Worm (Caenorhabditis elegans) whole organism, early embryonic: ENCODE measurements around the gene lin-45.

Experiments used
- B0310.2 ChIP-seq: sonication (generic microtip); optimal IDR thresholded peaks from 2 replicates; lab custom pipeline; 2016; ENCODE audit warnings: mild to moderate bottlenecking, missing genetic modification characterization, missing compliant biosample characterization
- F13C5.2 ChIP-seq: sonication (generic microtip); optimal IDR thresholded peaks from 2 replicates; lab custom pipeline; 2017; ENCODE audit warnings: mild to moderate bottlenecking, missing genetic modification characterization, inconsistent platforms, missing compliant biosample characterization
- aly-1 ChIP-seq: sonication (generic microtip); optimal IDR thresholded peaks from 2 replicates; lab custom pipeline; 2016; ENCODE audit warnings: missing genetic modification characterization, missing compliant biosample characterization
- ama-1 ChIP-seq: fragments of 150-350 bp; optimal IDR thresholded peaks from 2 replicates; lab custom pipeline; 2014
- ceh-13 ChIP-seq: fragments of 200-800 bp; sonication (Bioruptor generic); optimal IDR thresholded peaks from 2 replicates; lab custom pipeline; 2018; ENCODE audit warnings: mild to moderate bottlenecking, missing genetic modification characterization, missing compliant biosample characterization
- ceh-36 ChIP-seq: sonication (generic microtip); optimal IDR thresholded peaks from 2 replicates; lab custom pipeline; 2016; ENCODE audit warnings: missing genetic modification characterization, inconsistent platforms, missing compliant biosample characterization
- ets-7 ChIP-seq: sonication (generic microtip); optimal IDR thresholded peaks from 2 replicates; lab custom pipeline; 2016; ENCODE audit warnings: missing genotype, missing genetic modification characterization, missing compliant biosample characterization
- flt-1 ChIP-seq: fragments of 200-800 bp; sonication (Bioruptor generic); IDR thresholded peaks from 2 replicates; pipeline ENCODE4 v1.3.6; 2022; ENCODE audit warnings: missing genetic modification characterization, missing compliant biosample characterization
- hmbx-1 ChIP-seq: sonication (generic microtip); optimal IDR thresholded peaks from 2 replicates; lab custom pipeline; 2016; ENCODE audit warnings: mild to moderate bottlenecking, missing genetic modification characterization, missing compliant biosample characterization
- hmg-4 ChIP-seq: fragments of 200-800 bp; sonication (Bioruptor generic); optimal IDR thresholded peaks from 2 replicates; lab custom pipeline; 2018; ENCODE audit warnings: mild to moderate bottlenecking, missing genetic modification characterization, missing compliant biosample characterization
- hnd-1 ChIP-seq: sonication (generic microtip); optimal IDR thresholded peaks from 2 replicates; lab custom pipeline; 2016; ENCODE audit warnings: missing genetic modification characterization, missing compliant biosample characterization
- pes-1 ChIP-seq: fragments of 200-800 bp; sonication (Bioruptor generic); IDR thresholded peaks from 2 replicates; pipeline ENCODE4 v1.3.6; 2022; ENCODE audit warnings: missing genetic modification reagents, missing genetic modification characterization, missing compliant biosample characterization
- scrt-1 ChIP-seq: fragments of 200-800 bp; sonication (Bioruptor generic); IDR thresholded peaks from 2 replicates; pipeline ENCODE4 v1.3.6; 2022; ENCODE audit warnings: missing genetic modification characterization, missing compliant biosample characterization
- sea-1 ChIP-seq: fragments of 200-800 bp; sonication (Bioruptor generic); conservative IDR thresholded peaks from 2 replicates; pipeline ENCODE4 v1.3.6; 2022; ENCODE audit warnings: missing genetic modification characterization, missing compliant biosample characterization
- tbx-11 ChIP-seq: fragments of 200-800 bp; sonication (Bioruptor generic); IDR thresholded peaks from 2 replicates; pipeline ENCODE4 v1.3.6; 2022; ENCODE audit warnings: missing genetic modification characterization, missing compliant biosample characterization
- tbx-37 ChIP-seq: fragments of 200-800 bp; sonication (Bioruptor generic); conservative IDR thresholded peaks from 2 replicates; pipeline ENCODE4 v1.3.6; 2022; ENCODE audit warnings: missing genetic modification reagents, missing genetic modification characterization, missing compliant biosample characterization
- tra-4 ChIP-seq: sonication (generic microtip); optimal IDR thresholded peaks from 2 replicates; lab custom pipeline; 2017; ENCODE audit warnings: missing genetic modification characterization, missing compliant biosample characterization

The lin-45 gene

ce11 chrIV:6757011-6757410 lies 8.6 kb upstream of the lin-45 start, which contains the start of gene usp-4:
Gene usp-4, plus strand, starts transcription at chrIV:6757311.
- no peak for TF ChIP-seq scrt-1 (GFP tag; lab: Robert Waterston, UW)
- TF ChIP-seq hmg-4 (GFP tag; lab: Kevin White, UChicago) = no peak
- TF ChIP-seq sea-1 = no peak
- TF ChIP-seq ceh-36 (tag; lab: Kevin White, UChicago) = no peak
- TF ChIP-seq aly-1 (tag; lab: Kevin White, UChicago) = no peak
- TF ChIP-seq tra-4 (tag; lab: Kevin White, UChicago) = no peak
- no peak for TF ChIP-seq ets-7 (tag; lab: Kevin White, UChicago)
- TF ChIP-seq F13C5.2 = no peak

ce11 chrIV:6756374-6756773 lies 8.0 kb upstream of the lin-45 start:
- TF ChIP-seq sea-1 (peak; percentile 91), hmbx-1 (tag; lab: Kevin White, UChicago) (peak; percentile 27), flt-1 (GFP tag; lab: Robert Waterston, UW) (peak; percentile 78), pes-1 (no peak; the same call in 1 of the 2 replicates), scrt-1 (GFP tag; lab: Robert Waterston, UW) (peak; percentile 83), B0310.2 (tag; lab: Kevin White, UChicago) (peak; percentile 47), hmg-4 (GFP tag; lab: Kevin White, UChicago) (peak; percentile 91), tbx-11 (GFP tag; lab: Robert Waterston, UW) (peak; percentile 80), tra-4 (tag; lab: Kevin White, UChicago) (no peak), ama-1 (lab: Kevin White, UChicago) (no peak), hnd-1 (peak; percentile 60), tbx-37 (GFP tag; lab: Robert Waterston, UW) (peak; percentile 81), aly-1 (tag; lab: Kevin White, UChicago) (peak; percentile 82), ceh-36 (tag; lab: Kevin White, UChicago) (peak; percentile 71), ets-7 (tag; lab: Kevin White, UChicago) (peak; percentile 69), F13C5.2 (peak; percentile 94), ceh-13 (GFP tag; lab: Kevin White, UChicago) (peak; percentile 55)

- no peak for TF ChIP-seq aly-1 (tag; lab: Kevin White, UChicago)
Measured at ce11 chrIV:6751213-6751612, 2.8 kb upstream of the lin-45 start.

- TF ChIP-seq ets-7 (tag; lab: Kevin White, UChicago) (no peak), ceh-36 (tag; lab: Kevin White, UChicago) (no peak), tbx-37 (GFP tag; lab: Robert Waterston, UW) (no peak), flt-1 (GFP tag; lab: Robert Waterston, UW) (no peak), aly-1 (tag; lab: Kevin White, UChicago) (no peak), ceh-13 (GFP tag; lab: Kevin White, UChicago) (no peak)
Measured at ce11 chrIV:6750117-6750516, 1.7 kb upstream of the lin-45 start.

- peak; percentile 42; the same call in 1 of the 2 replicates for TF ChIP-seq pes-1
- TF ChIP-seq hmg-4 (GFP tag; lab: Kevin White, UChicago) = no peak
- peak; percentile 42; the same call in 1 of the 2 replicates for TF ChIP-seq tbx-37 (GFP tag; lab: Robert Waterston, UW)
Measured at ce11 chrIV:6747652-6748051, 720 bp downstream of the lin-45 start.

- no peak for TF ChIP-seq ama-1 (lab: Kevin White, UChicago)
- TF ChIP-seq aly-1 (tag; lab: Kevin White, UChicago) = no peak
- no peak for TF ChIP-seq hmbx-1 (tag; lab: Kevin White, UChicago)
- TF ChIP-seq ceh-36 (tag; lab: Kevin White, UChicago) = no peak
Measured at ce11 chrIV:6747083-6747482, 1.3 kb downstream of the lin-45 start.

ce11 chrIV:6742159-6742558 lies 6.2 kb downstream of the lin-45 start, which contains the start of gene smg-7:
Gene smg-7, minus strand, starts transcription at chrIV:6742443.
- TF ChIP-seq tra-4 (tag; lab: Kevin White, UChicago) (no peak), ceh-36 (tag; lab: Kevin White, UChicago) (no peak), aly-1 (tag; lab: Kevin White, UChicago) (no peak), hmg-4 (GFP tag; lab: Kevin White, UChicago) (no peak), ets-7 (tag; lab: Kevin White, UChicago) (no peak), B0310.2 (tag; lab: Kevin White, UChicago) (no peak), hmbx-1 (tag; lab: Kevin White, UChicago) (no peak), ama-1 (lab: Kevin White, UChicago) (no peak), ceh-13 (GFP tag; lab: Kevin White, UChicago) (no peak), tbx-11 (GFP tag; lab: Robert Waterston, UW) (no peak), pes-1 (no peak), tbx-37 (GFP tag; lab: Robert Waterston, UW) (no peak), scrt-1 (GFP tag; lab: Robert Waterston, UW) (no peak), sea-1 (no peak), hnd-1 (no peak), flt-1 (GFP tag; lab: Robert Waterston, UW) (no peak)

- TF ChIP-seq ceh-13 (GFP tag; lab: Kevin White, UChicago) (no peak), tbx-11 (GFP tag; lab: Robert Waterston, UW) (no peak), pes-1 (no peak), ets-7 (tag; lab: Kevin White, UChicago) (no peak), sea-1 (no peak), flt-1 (GFP tag; lab: Robert Waterston, UW) (no peak), aly-1 (tag; lab: Kevin White, UChicago) (no peak)
Measured at ce11 chrIV:6740190-6740589, 8.2 kb downstream of the lin-45 start, which contains the start of gene Y73B6A.3. Gene Y73B6A.3, minus strand, starts transcription at chrIV:6740290.
